Worm (Caenorhabditis elegans): ENCODE data around the gene mtp-18.

mtp-18 gene

ce11 chrX:6205325-6205724 is 880 bp downstream of the mtp-18 start:
- TF ChIP-seq W03F9.2 (tag; optimal IDR thresholded peaks at IDR 0.05) = no peak
- no peak for TF ChIP-seq him-1 (tag; optimal IDR thresholded peaks at IDR 0.05)
- TF ChIP-seq dao-5 (tag; optimal IDR thresholded peaks at IDR 0.05) = no peak

- TF ChIP-seq dao-5 (tag; optimal IDR thresholded peaks at IDR 0.05) = no peak
- TF ChIP-seq W03F9.2 (tag; optimal IDR thresholded peaks at IDR 0.05) = peak; percentile 25
These were observed 1.4 kb downstream of the mtp-18 start, which contains the start of gene bca-1 for ce11 chrX:6204696-6205232. Gene bca-1, minus strand, starts transcription at chrX:6204746.

- TF ChIP-seq W03F9.2 (tag; optimal IDR thresholded peaks at IDR 0.05) = no peak
- no peak for TF ChIP-seq him-1 (tag; optimal IDR thresholded peaks at IDR 0.05)
- no peak for TF ChIP-seq dao-5 (tag; optimal IDR thresholded peaks at IDR 0.05)
These were observed 2.9 kb downstream of the mtp-18 start for ce11 chrX:6203315-6203714.

- no peak for TF ChIP-seq him-1 (tag; optimal IDR thresholded peaks at IDR 0.05)
- no peak for TF ChIP-seq W03F9.2 (tag; optimal IDR thresholded peaks at IDR 0.05)
- no peak for TF ChIP-seq dao-5 (tag; optimal IDR thresholded peaks at IDR 0.05)
These were observed 3.4 kb downstream of the mtp-18 start for ce11 chrX:6202809-6203208.

DNA sequence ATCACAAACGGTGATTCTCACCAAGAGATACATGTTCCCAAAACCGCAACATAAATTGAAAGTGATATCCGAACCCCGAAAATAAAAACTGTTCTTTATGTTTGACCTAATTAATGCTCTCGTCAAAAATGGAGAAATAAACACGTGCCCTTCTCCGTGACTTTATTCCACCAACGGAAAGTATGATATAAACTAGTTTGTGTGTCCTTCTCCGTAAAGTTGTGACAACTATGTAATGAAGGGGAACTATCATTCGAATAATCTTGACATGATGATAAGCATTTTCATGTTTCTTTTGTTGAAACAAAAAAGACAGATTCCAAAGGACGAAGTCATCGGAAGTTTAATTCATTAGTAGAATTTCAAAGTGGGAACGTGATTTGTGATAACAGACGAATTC is 4.7 kb downstream of the mtp-18 start:
- no peak for TF ChIP-seq W03F9.2 (tag; optimal IDR thresholded peaks at IDR 0.05)
- TF ChIP-seq him-1 (tag; optimal IDR thresholded peaks at IDR 0.05) = no peak
- no peak for TF ChIP-seq dao-5 (tag; optimal IDR thresholded peaks at IDR 0.05)

ce11 chrX:6196627-6197026 is 9.6 kb downstream of the mtp-18 start, which contains the start of gene daf-9:
Gene daf-9, plus strand, starts transcription at chrX:6196927.
- TF ChIP-seq dao-5 (tag; optimal IDR thresholded peaks at IDR 0.05) = no peak
- no peak for TF ChIP-seq W03F9.2 (tag; optimal IDR thresholded peaks at IDR 0.05)
- no peak for TF ChIP-seq him-1 (tag; optimal IDR thresholded peaks at IDR 0.05)

DNA sequence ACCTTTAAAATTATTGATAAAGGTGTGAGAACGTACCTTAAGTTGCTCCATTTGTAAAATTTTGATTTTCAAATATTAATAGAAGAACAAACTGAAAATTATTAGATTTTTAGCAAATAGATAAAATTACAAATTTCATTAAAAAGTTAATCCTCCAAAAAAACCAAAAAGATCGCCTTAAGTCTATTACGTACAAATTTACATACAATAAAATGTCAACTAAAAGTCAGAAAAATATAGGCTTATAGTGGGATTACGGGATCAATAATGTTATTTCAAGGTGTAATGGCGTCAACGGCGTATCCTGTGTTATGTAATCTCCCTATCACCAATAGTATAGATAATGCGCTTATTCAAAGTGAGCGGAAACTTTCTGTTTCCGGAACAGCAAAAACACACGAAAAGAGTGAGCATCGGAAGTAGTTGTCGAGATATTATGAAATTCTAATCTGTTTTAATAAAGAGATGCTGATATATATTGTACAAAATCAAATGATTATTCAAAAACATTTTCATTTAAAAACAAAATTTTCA is 11.9 kb downstream of the mtp-18 start, which contains the start of gene ceh-54:
TSS of gene ceh-54 (minus strand) at position 51 of the 534 bp plus-strand sequence.
- TF ChIP-seq him-1 (tag; optimal IDR thresholded peaks at IDR 0.05) = no peak
- TF ChIP-seq dao-5 (tag; optimal IDR thresholded peaks at IDR 0.05) = no peak
- TF ChIP-seq W03F9.2 (tag; optimal IDR thresholded peaks at IDR 0.05) = no peak

DNA sequence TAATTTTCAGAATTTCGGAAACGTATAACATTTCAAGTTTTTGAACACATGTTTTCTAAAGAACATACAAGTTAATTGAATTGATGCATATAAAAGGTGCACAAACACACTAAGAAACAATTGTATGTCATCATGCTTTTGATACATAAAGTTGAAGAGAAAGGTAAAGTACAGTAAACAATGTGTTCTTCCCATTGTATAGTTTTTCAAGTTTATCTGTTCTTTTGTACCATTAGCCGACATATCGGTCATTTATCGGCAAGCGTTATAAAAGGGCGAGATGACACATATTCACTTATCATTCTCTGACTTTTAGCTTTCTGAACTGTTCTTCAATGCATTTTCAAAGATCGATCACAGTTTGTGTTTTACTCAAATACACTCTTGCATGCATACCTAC is 16.2 kb downstream of the mtp-18 start, which contains the start of gene T13C5.9:
TSS of gene T13C5.9 (plus strand) at position 301 of the 400 bp plus-strand sequence.
- TF ChIP-seq him-1 (tag; optimal IDR thresholded peaks at IDR 0.05) (no peak), W03F9.2 (tag; optimal IDR thresholded peaks at IDR 0.05) (no peak), dao-5 (tag; optimal IDR thresholded peaks at IDR 0.05) (no peak)

DNA sequence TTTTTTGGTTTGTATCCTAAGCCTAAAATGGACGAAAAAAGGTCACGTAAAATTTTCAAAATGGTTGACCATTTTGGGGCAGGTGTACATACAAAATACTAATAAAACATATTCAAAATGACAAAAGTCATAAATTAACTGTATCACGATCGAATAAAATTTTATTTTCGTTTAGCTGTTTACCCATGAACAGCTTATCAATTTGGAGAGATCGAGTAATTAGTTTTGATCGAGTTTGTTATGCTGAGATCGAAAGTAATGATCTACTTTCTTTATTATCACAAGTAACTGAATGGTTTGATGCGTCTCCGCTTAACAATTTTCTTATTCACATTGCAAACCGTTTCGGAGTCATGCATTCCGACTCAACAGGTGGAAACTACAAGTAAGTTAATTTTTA is 18.4 kb downstream of the mtp-18 start, which contains the start of gene T13C5.10:
TSS of gene T13C5.10 (plus strand) at position 301 of the 400 bp plus-strand sequence.
- TF ChIP-seq W03F9.2 (tag; optimal IDR thresholded peaks at IDR 0.05) (no peak), dao-5 (tag; optimal IDR thresholded peaks at IDR 0.05) (no peak), him-1 (tag; optimal IDR thresholded peaks at IDR 0.05) (no peak)

DNA sequence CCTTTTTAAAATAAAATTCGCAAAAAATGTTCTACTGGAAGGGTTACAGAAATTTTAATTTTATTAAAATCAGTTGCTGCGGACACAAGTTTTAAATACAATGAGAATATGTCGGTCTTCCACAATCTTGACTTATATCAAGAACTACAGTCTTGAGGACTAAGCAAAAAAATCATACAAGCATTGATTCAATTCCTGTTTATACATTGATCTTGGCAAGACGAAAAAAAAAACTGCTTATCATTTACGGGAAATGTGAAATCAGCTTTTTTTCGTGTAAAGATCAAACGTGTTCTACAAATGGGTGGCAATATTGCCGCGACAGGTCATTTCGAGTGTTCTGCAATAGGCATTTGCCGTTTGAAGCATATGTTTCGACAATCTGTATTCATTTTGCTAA is 21.5 kb downstream of the mtp-18 start, which contains the start of gene T13C5.2:
TSS of gene T13C5.2 (plus strand) at position 301 of the 400 bp plus-strand sequence.
- no peak for TF ChIP-seq dao-5 (tag; optimal IDR thresholded peaks at IDR 0.05)

DNA sequence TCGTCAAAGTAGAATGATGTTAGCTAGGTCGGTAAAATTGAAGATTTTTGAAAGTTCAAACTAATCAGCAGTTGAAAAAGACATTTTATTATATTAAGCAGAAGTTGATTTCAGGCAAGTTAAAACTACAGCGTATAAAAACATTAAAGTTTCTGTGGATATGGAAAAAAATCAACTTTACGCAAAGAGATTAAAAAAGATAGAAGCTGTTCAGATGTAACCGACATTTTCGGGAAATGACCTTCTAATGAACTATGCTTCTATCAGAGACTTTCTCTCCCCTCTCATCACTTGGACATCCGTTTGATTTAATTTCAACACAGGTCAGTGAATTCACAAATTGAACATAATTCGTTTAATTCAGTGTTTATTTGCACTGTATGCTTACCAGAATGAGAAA is 25.9 kb downstream of the mtp-18 start, which contains the start of gene T13C5.7:
TSS of gene T13C5.7 (plus strand) at position 301 of the 400 bp plus-strand sequence.
- TF ChIP-seq W03F9.2 (tag; optimal IDR thresholded peaks at IDR 0.05) (no peak), him-1 (tag; optimal IDR thresholded peaks at IDR 0.05) (no peak), dao-5 (tag; optimal IDR thresholded peaks at IDR 0.05) (no peak)

- TF ChIP-seq dao-5 (tag; optimal IDR thresholded peaks at IDR 0.05) = no peak
- no peak for TF ChIP-seq him-1 (tag; optimal IDR thresholded peaks at IDR 0.05)
- no peak for TF ChIP-seq W03F9.2 (tag; optimal IDR thresholded peaks at IDR 0.05)
These were observed 27.2 kb downstream of the mtp-18 start for ce11 chrX:6178989-6179388.

- TF ChIP-seq him-1 (tag; optimal IDR thresholded peaks at IDR 0.05) (no peak), W03F9.2 (tag; optimal IDR thresholded peaks at IDR 0.05) (no peak), dao-5 (tag; optimal IDR thresholded peaks at IDR 0.05) (no peak)
These were observed 28.1 kb downstream of the mtp-18 start, which contains the start of the genes T25B2.4 and T13C5.3 for ce11 chrX:6177944-6178566. Gene T25B2.4, plus strand, starts transcription at chrX:6178244. Gene T13C5.3, plus strand, starts transcription at chrX:6178516.

- no peak for TF ChIP-seq dao-5 (tag; optimal IDR thresholded peaks at IDR 0.05)
- no peak for TF ChIP-seq him-1 (tag; optimal IDR thresholded peaks at IDR 0.05)
- no peak for TF ChIP-seq W03F9.2 (tag; optimal IDR thresholded peaks at IDR 0.05)
These were observed 30.4 kb downstream of the mtp-18 start, which contains the start of gene T25B2.3 for ce11 chrX:6175829-6176228. Gene T25B2.3, plus strand, starts transcription at chrX:6176129.

Data from whole organism, L4/young adult.